Worm (Caenorhabditis elegans): Measurements from ENCODE around the gene trpp-12.

The trpp-12 gene

DNA sequence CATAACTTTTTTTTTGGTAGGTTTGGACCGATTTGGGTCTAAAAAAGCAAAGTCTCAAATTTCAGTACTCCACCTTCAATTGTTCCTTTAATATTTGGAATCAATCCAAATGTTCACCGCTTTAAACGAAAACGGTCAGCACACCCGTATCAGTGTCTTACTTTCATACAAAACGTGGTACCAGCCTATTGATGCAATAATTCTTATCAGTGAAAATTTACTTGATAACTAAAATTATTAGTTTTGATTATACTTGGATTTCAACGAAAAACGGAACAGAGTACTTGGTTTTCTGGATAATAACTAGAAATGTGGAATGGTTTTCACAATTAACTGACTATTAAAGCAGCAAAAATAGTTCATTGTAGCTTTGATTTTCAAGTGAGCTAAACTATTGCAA, 38.8 kb upstream of the trpp-12 start:
- peak; percentile 73 for TF ChIP-seq elt-2 (tag; optimal IDR thresholded peaks at IDR 0.05)
- TF ChIP-seq fax-1 (tag; optimal IDR thresholded peaks at IDR 0.05) = no peak

DNA sequence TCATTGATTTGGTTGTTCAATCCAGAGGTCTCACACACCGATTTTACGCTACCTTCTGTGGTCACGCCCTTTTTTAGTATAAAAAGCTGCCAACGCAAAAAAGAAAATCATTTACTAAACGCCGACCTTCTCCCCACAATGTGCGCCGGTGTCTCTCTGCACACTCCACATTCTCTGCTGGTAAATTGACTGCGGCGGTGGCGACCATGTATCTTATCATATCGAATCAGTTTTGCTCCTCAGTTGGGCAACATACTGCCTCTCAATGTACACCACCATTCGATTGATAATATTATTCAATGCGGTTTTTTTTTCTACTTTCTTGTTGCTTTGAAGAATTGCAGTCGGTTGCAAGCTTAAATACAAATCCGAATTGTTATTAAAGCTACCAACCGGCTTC, 37.4 kb upstream of the trpp-12 start:
- no peak for TF ChIP-seq ets-4 (tag; optimal IDR thresholded peaks at IDR 0.05)
- TF ChIP-seq elt-2 (tag; optimal IDR thresholded peaks at IDR 0.05) = peak; percentile 63
- no peak for TF ChIP-seq zip-5 (tag; optimal IDR thresholded peaks at IDR 0.05)

DNA sequence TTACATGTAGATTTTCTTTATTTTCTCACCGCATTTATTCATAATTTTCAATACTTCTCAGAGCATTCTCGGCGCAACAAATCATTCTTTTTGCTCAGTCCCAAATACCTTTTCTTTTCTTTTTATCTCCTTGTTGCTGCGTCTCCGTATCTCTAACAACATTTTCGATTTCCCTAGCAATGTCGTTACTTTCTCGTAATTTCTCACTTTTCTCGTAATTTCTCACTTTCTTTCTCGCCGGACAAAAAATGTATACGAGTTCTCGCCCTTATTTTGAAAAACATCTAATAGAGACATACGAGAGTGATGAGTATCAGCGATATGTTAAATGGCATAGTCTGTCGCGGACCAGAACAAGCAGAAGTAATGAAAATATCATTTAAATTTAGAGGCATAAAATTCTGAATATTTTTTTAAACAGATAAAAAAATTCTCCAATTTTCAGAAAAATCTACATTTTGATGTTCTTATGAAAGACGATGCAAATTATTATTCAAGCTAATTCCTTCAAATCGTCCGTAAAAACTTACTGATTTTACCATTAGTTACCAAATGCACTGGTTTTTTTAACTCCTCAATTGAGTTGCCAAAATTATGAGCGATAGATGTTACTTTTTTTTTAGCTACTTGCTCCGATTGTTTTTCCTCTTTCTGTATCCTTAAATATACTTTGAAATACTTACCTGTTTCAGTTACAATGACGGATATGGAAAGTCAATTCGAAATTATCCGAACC, 34.0 kb upstream of the trpp-12 start, which contains the start of gene F47G3.3:
F47G3.3 (plus strand) TSS at position 686 of the 736 bp plus-strand sequence.
- TF ChIP-seq eyg-1 (tag; optimal IDR thresholded peaks at IDR 0.05) (no peak), sox-2 (GFP tag; IDR thresholded peaks at IDR 0.05) (no peak), ttx-3 (tag; optimal IDR thresholded peaks at IDR 0.05) (no peak), elt-4 (tag; optimal IDR thresholded peaks at IDR 0.05) (no peak), ceh-18 (tag; optimal IDR thresholded peaks at IDR 0.05) (no peak), nfya-1 (tag; optimal IDR thresholded peaks at IDR 0.05) (no peak), unc-42 (tag; optimal IDR thresholded peaks at IDR 0.05) (no peak), unc-55 (GFP tag; optimal IDR thresholded peaks at IDR 0.05) (no peak), unc-3 (GFP tag; conservative IDR thresholded peaks at IDR 0.05) (no peak), unc-3 (tag; optimal IDR thresholded peaks at IDR 0.05) (no peak), pros-1 (tag; optimal IDR thresholded peaks at IDR 0.05) (no peak), hlh-13 (GFP tag; optimal IDR thresholded peaks at IDR 0.05) (no peak), ceh-31 (tag; optimal IDR thresholded peaks at IDR 0.05) (no peak), gmeb-2 (tag; optimal IDR thresholded peaks at IDR 0.05) (no peak), ceh-30 (tag; optimal IDR thresholded peaks at IDR 0.05) (no peak), ceh-14 (tag; optimal IDR thresholded peaks at IDR 0.05) (no peak), pax-1 (tag; optimal IDR thresholded peaks at IDR 0.05) (no peak), ztf-16 (tag; optimal IDR thresholded peaks at IDR 0.05) (no peak)

- no peak for TF ChIP-seq dmd-4 (tag; optimal IDR thresholded peaks at IDR 0.05; ENCODE audit: borderline replicate concordance)
- TF ChIP-seq ceh-18 (tag; optimal IDR thresholded peaks at IDR 0.05) = no peak
- TF ChIP-seq sox-4 (tag; optimal IDR thresholded peaks at IDR 0.05) = no peak
- no peak for TF ChIP-seq unc-42 (tag; optimal IDR thresholded peaks at IDR 0.05)
- no peak for TF ChIP-seq fax-1 (tag; optimal IDR thresholded peaks at IDR 0.05)
- TF ChIP-seq ceh-2 (tag; optimal IDR thresholded peaks at IDR 0.05) = no peak
- no peak for TF ChIP-seq ets-4 (tag; optimal IDR thresholded peaks at IDR 0.05)
- no peak for TF ChIP-seq ceh-19 (GFP tag; optimal IDR thresholded peaks at IDR 0.05)
- TF ChIP-seq ceh-22 (tag; optimal IDR thresholded peaks at IDR 0.05) = no peak
- no peak for TF ChIP-seq fkh-6 (tag; optimal IDR thresholded peaks at IDR 0.05)
- TF ChIP-seq ceh-34 (tag; optimal IDR thresholded peaks at IDR 0.05) = no peak
- no peak for TF ChIP-seq lim-6 (tag; optimal IDR thresholded peaks at IDR 0.05)
- TF ChIP-seq zip-5 (tag; optimal IDR thresholded peaks at IDR 0.05) = no peak
- no peak for TF ChIP-seq unc-86 (tag; optimal IDR thresholded peaks at IDR 0.05)
- TF ChIP-seq ceh-30 (tag; optimal IDR thresholded peaks at IDR 0.05) = no peak
Measured at ce11 chrX:2380818-2381217, 28.7 kb upstream of the trpp-12 start.

DNA sequence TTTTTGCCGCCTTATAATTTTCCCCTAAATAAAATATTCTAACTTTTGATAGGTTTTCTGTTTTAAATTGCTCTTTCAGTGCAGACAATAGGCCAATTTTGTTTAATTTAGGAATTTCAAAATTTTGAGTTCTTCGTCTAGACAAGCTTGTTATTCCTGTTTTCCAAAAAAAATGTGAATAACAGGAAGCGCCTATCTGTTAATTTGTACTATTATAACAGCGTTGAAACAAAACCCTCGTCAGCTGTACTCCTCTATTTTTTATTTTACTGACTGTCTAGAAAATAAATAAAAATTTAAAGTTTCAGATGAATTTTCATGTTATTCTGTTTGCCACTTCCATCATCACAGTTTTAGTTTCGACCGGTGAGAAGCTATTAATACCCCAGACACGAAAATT, 28.2 kb upstream of the trpp-12 start, which contains the start of gene F47G3.4:
F47G3.4 (plus strand) TSS at position 301 of the 400 bp plus-strand sequence.
- TF ChIP-seq ceh-19 (GFP tag; optimal IDR thresholded peaks at IDR 0.05) (no peak), ceh-22 (tag; optimal IDR thresholded peaks at IDR 0.05) (no peak), ceh-2 (tag; optimal IDR thresholded peaks at IDR 0.05) (no peak), fkh-6 (tag; optimal IDR thresholded peaks at IDR 0.05) (no peak), unc-86 (tag; optimal IDR thresholded peaks at IDR 0.05) (no peak), ceh-31 (tag; optimal IDR thresholded peaks at IDR 0.05) (no peak), gmeb-2 (tag; optimal IDR thresholded peaks at IDR 0.05) (no peak), elt-2 (tag; optimal IDR thresholded peaks at IDR 0.05) (no peak)

DNA sequence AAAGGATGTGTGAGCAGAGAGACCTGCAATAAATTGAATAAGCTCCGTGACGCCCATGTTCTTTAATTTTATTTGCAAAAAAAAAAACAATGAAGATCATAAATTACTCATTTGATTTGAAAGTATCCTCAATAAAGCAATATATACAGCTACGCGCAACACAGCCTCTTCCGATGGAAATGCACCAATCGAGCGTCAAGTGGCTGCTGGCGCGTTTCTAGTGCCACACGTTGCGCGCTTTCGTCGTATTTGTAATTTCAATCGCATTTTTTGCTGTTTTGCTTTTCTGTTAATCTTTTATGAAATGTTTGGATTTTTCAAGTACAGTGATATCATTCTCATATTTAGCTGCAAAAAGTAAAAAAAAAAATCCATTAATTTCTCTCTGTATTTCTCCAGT, 27.3 kb upstream of the trpp-12 start:
- TF ChIP-seq tbx-2 (tag; optimal IDR thresholded peaks at IDR 0.05) = no peak
- no peak for TF ChIP-seq unc-86 (tag; optimal IDR thresholded peaks at IDR 0.05)
- TF ChIP-seq K09A11.1 (tag; optimal IDR thresholded peaks at IDR 0.05; ENCODE audit: insufficient read depth) = no peak
- peak; percentile 26 for TF ChIP-seq ceh-31 (tag; optimal IDR thresholded peaks at IDR 0.05)
- no peak for TF ChIP-seq zip-5 (tag; optimal IDR thresholded peaks at IDR 0.05)
- no peak for TF ChIP-seq fkh-6 (tag; optimal IDR thresholded peaks at IDR 0.05)
- TF ChIP-seq sdc-2 (tag; optimal IDR thresholded peaks at IDR 0.05) = peak; percentile 2
